Worm (Caenorhabditis elegans) whole organism, L4 larva: Measurements from ENCODE around the gene nhx-4.

Experiments
- D1046.2 ChIP-seq: fragments of 200-800 bp; sonication (Bioruptor generic); IDR thresholded peaks from 2 replicates; pipeline ENCODE4 v1.3.6; 2022; ENCODE audit warnings: missing genetic modification characterization, missing compliant biosample characterization
- T26A8.4 ChIP-seq: fragments of 200-800 bp; sonication (Bioruptor generic); IDR thresholded peaks from 2 replicates; pipeline ENCODE4 v1.3.6; 2022; ENCODE audit warnings: missing genetic modification characterization, missing compliant biosample characterization
- Y5F2A.4 ChIP-seq: fragments of 200-800 bp; sonication (Bioruptor generic); optimal IDR thresholded peaks from 2 replicates; lab custom pipeline; 2018; ENCODE audit warnings: mild to moderate bottlenecking, missing genetic modification characterization, missing compliant biosample characterization
- arid-1 ChIP-seq: fragments of 200-800 bp; sonication (Bioruptor generic); conservative IDR thresholded peaks from 2 replicates; pipeline ENCODE4 v1.3.6; 2022; ENCODE audit warnings: missing genetic modification reagents, missing genetic modification characterization, missing compliant biosample characterization
- attf-4 ChIP-seq: sonication (generic microtip); optimal IDR thresholded peaks from 3 replicates; lab custom pipeline; 2017; ENCODE audit warnings: missing biosample characterization, missing genetic modification characterization
- ceh-20 ChIP-seq: fragments of 200-800 bp; sonication (Bioruptor generic); IDR thresholded peaks from 2 replicates; pipeline ENCODE4 v1.3.6; 2022; ENCODE audit warnings: missing genetic modification reagents, missing genetic modification characterization, missing compliant biosample characterization
- cey-2 ChIP-seq: sonication (generic microtip); optimal IDR thresholded peaks from 3 replicates; lab custom pipeline; 2017; ENCODE audit warnings: missing genetic modification characterization, mild to moderate bottlenecking, missing compliant biosample characterization, antibody characterized with exemption, borderline replicate concordance; ENCODE audit not compliant: insufficient read depth
- daf-16 ChIP-seq, 3 experiments: sonication (generic microtip); optimal IDR thresholded peaks; 2 replicates each; lab custom pipeline; 2016 to 2017; ENCODE audit warnings: missing genetic modification characterization in 3 of 3, missing genetic modification reagents in 3 of 3, mild to moderate bottlenecking in 2 of 3, missing compliant biosample characterization in 2 of 3, missing biosample characterization in 1 of 3, moderate library complexity in 1 of 3
- dmd-9 ChIP-seq: fragments of 200-800 bp; sonication (Bioruptor generic); IDR thresholded peaks from 2 replicates; pipeline ENCODE4 v1.3.6; 2022; ENCODE audit warnings: missing genetic modification reagents, missing genetic modification characterization, missing compliant biosample characterization
- fkh-10 ChIP-seq: fragments of 150-350 bp; optimal IDR thresholded peaks from 2 replicates; lab custom pipeline; 2014; ENCODE audit warnings: missing biosample characterization, missing genetic modification reagents, missing genetic modification characterization
- hlh-30 ChIP-seq: sonication (generic microtip); optimal IDR thresholded peaks from 2 replicates; lab custom pipeline; 2017; ENCODE audit warnings: antibody characterized with exemption, mild to moderate bottlenecking, missing genetic modification characterization, missing compliant biosample characterization; ENCODE audit not compliant: insufficient read depth
- lin-39 ChIP-seq: fragments of 150-350 bp; optimal IDR thresholded peaks from 2 replicates; lab custom pipeline; 2014; ENCODE audit warnings: missing biosample characterization, missing genetic modification reagents, missing genetic modification characterization
- lsy-2 ChIP-seq, 2 experiments: fragments of 150-350 bp in 1 of 2; sonication (generic microtip) in 1 of 2; optimal IDR thresholded peaks; 2 replicates each; lab custom pipeline; 2014 to 2017; ENCODE audit warnings: missing biosample characterization in 2 of 2, missing genetic modification characterization in 2 of 2
- mdt-29 ChIP-seq: fragments of 200-800 bp; sonication (Bioruptor generic); IDR thresholded peaks from 2 replicates; pipeline ENCODE4 v1.3.6; 2022; ENCODE audit warnings: missing genetic modification reagents, missing genetic modification characterization, missing compliant biosample characterization
- mxl-3 ChIP-seq: fragments of 200-800 bp; sonication (Bioruptor generic); optimal IDR thresholded peaks from 2 replicates; lab custom pipeline; 2018; ENCODE audit warnings: mild to moderate bottlenecking, missing genetic modification characterization, missing compliant biosample characterization
- nhr-102 ChIP-seq: sonication (generic microtip); optimal IDR thresholded peaks from 2 replicates; lab custom pipeline; 2016; ENCODE audit warnings: mild to moderate bottlenecking, missing genetic modification characterization, moderate library complexity, missing compliant biosample characterization
- nhr-25 ChIP-seq: sonication (generic microtip); optimal IDR thresholded peaks from 2 replicates; lab custom pipeline; 2017; ENCODE audit warnings: missing genetic modification characterization, mild to moderate bottlenecking, missing compliant biosample characterization, antibody characterized with exemption, moderate library complexity, borderline replicate concordance; ENCODE audit not compliant: insufficient read depth
- nhr-28 ChIP-seq: fragments of 150-350 bp; optimal IDR thresholded peaks from 2 replicates; lab custom pipeline; 2014; ENCODE audit warnings: missing biosample characterization, missing genetic modification characterization
- nhr-77 ChIP-seq: fragments of 150-350 bp; optimal IDR thresholded peaks from 2 replicates; lab custom pipeline; 2014; ENCODE audit warnings: missing biosample characterization, missing genetic modification characterization
- sdz-12 ChIP-seq: fragments of 200-800 bp; sonication (Bioruptor generic); optimal IDR thresholded peaks from 2 replicates; lab custom pipeline; 2018; ENCODE audit warnings: mild to moderate bottlenecking, missing genetic modification characterization, missing compliant biosample characterization
- set-16 ChIP-seq: fragments of 200-800 bp; sonication (Bioruptor generic); IDR thresholded peaks from 2 replicates; pipeline ENCODE4 v1.3.6; 2022; ENCODE audit warnings: missing genetic modification reagents, missing genetic modification characterization, missing compliant biosample characterization
- skn-1 ChIP-seq: fragments of 150-350 bp; optimal IDR thresholded peaks from 2 replicates; lab custom pipeline; 2014; ENCODE audit warnings: missing biosample characterization, missing genetic modification characterization
- snpc-4 ChIP-seq: fragments of 150-350 bp; optimal IDR thresholded peaks from 2 replicates; lab custom pipeline; 2014; ENCODE audit warnings: missing biosample characterization, missing genetic modification characterization
- spr-1 ChIP-seq: sonication (generic microtip); optimal IDR thresholded peaks from 2 replicates; lab custom pipeline; 2016; ENCODE audit warnings: mild to moderate bottlenecking, missing genetic modification characterization, missing compliant biosample characterization
- unc-39 ChIP-seq: sonication (generic microtip); optimal IDR thresholded peaks from 2 replicates; lab custom pipeline; 2017; ENCODE audit warnings: missing biosample characterization, missing genetic modification characterization
- unc-62 ChIP-seq, 3 experiments: fragments of 150-350 bp in 1 of 3; sonication (generic microtip); optimal IDR thresholded peaks in 2 of 3; peaks in 1 of 3; 1 replicate in 1 of 3; 2 replicates in 2 of 3; lab custom pipeline; 2014 to 2017; ENCODE audit warnings: missing biosample characterization in 3 of 3, missing genetic modification characterization in 3 of 3, missing genetic modification reagents in 3 of 3, missing genotype in 1 of 3
- zfp-3 ChIP-seq: fragments of 200-800 bp; sonication (Bioruptor generic); conservative IDR thresholded peaks from 2 replicates; pipeline ENCODE4 v1.3.6; 2022; ENCODE audit warnings: missing genetic modification reagents, missing genetic modification characterization, missing compliant biosample characterization
- zip-2 ChIP-seq: fragments of 150-350 bp; optimal IDR thresholded peaks from 2 replicates; lab custom pipeline; 2014; ENCODE audit warnings: missing biosample characterization, missing genetic modification characterization
- ztf-7 ChIP-seq: fragments of 150-350 bp; optimal IDR thresholded peaks from 2 replicates; lab custom pipeline; 2014; ENCODE audit warnings: missing biosample characterization, missing genetic modification characterization

Gene nhx-4

DNA sequence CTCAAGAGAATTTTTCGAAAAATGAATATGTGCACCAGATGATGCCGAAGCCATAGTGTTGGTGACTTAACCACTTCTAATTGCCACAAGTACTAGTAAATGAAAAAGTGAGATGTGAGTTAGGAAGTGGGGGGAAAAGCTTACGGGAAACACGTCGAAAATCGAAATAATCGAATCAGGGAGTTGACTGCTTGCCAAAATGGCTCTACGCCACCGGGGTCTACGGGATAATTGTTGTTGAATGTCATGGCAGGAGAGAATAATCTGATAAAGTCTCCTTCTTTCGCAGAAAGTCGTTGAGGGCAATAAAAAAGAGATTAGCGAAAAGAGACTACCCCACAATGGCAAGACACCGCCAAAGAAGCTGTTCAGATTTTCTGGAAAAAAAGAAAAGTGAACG lies 49.8 kb downstream of the nhx-4 start:
- TF ChIP-seq ztf-7 (tag; lab: Kevin White, UChicago) (no peak), nhr-102 (tag; lab: Kevin White, UChicago) (no peak), hlh-30 (tag; lab: Kevin White, UChicago) (no peak), unc-62 (GFP tag; optimal IDR thresholded peaks at IDR 0.05 in 1 of 2; lab: Kevin White, UChicago) (peak in 1 of 2 experiments; percentile 56), unc-62 (tag; optimal IDR thresholded peaks at IDR 0.05; lab: Kevin White, UChicago) (no peak)

- no peak for TF ChIP-seq mxl-3 (GFP tag; lab: Kevin White, UChicago)
- TF ChIP-seq dmd-9 (GFP tag; lab: Robert Waterston, UW) = no peak
- no peak for TF ChIP-seq nhr-28 (tag; lab: Kevin White, UChicago)
- no peak for TF ChIP-seq mdt-29
- TF ChIP-seq lsy-2 (tag; optimal IDR thresholded peaks at IDR 0.05; lab: Kevin White, UChicago) = no peak
- TF ChIP-seq T26A8.4 = no peak
- TF ChIP-seq set-16 (GFP tag; lab: Robert Waterston, UW) = no peak
- no peak for TF ChIP-seq cey-2 (tag; lab: Kevin White, UChicago)
- TF ChIP-seq hlh-30 (tag; lab: Kevin White, UChicago) = no peak
- no peak for TF ChIP-seq attf-4 (tag; lab: Kevin White, UChicago)
- no peak for TF ChIP-seq lin-39
- no peak for TF ChIP-seq zfp-3 (GFP tag; lab: Robert Waterston, UW)
- no peak for TF ChIP-seq nhr-25
- no peak for TF ChIP-seq nhr-77
- no peak for TF ChIP-seq D1046.2
- TF ChIP-seq ceh-20 (GFP tag; lab: Robert Waterston, UW) = no peak
- no peak for TF ChIP-seq fkh-10 (GFP tag; lab: Kevin White, UChicago)
- no peak for TF ChIP-seq skn-1
- no peak for TF ChIP-seq spr-1 (tag; lab: Kevin White, UChicago)
- no peak for TF ChIP-seq sdz-12
Observed at ce11 chrX:6967057-6967456, 53.0 kb downstream of the nhx-4 start, which contains the start of gene F01E11.3. Gene F01E11.3 (plus strand): TSS chrX:6967357.

ce11 chrX:6968553-6968952 lies 54.5 kb downstream of the nhx-4 start:
- TF ChIP-seq zip-2 = no peak
- no peak for TF ChIP-seq Y5F2A.4 (GFP tag; lab: Kevin White, UChicago)
- no peak for TF ChIP-seq unc-39

- TF ChIP-seq daf-16 (GFP tag; optimal IDR thresholded peaks at IDR 0.05; lab: Kevin White, UChicago) (no peak), daf-16 (tag; optimal IDR thresholded peaks at IDR 0.05; lab: Kevin White, UChicago) (no peak), arid-1 (GFP tag; lab: Robert Waterston, UW) (no peak), snpc-4 (no peak)
Observed at ce11 chrX:6970134-6970533, 56.0 kb downstream of the nhx-4 start.
